Worm (Caenorhabditis elegans) whole organism, L2 larva: ENCODE results near the gene dpy-8.

Experiments used
- F13H6.1 ChIP-seq: sonication (generic microtip); optimal IDR thresholded peaks from 2 replicates; lab custom pipeline; 2016; ENCODE audit warnings: missing genetic modification characterization, missing compliant biosample characterization
- R02D3.7 ChIP-seq: fragments of 150-350 bp; optimal IDR thresholded peaks from 2 replicates; lab custom pipeline; 2014; ENCODE audit warnings: missing biosample characterization, missing genetic modification characterization
- Y55F3AM.14 ChIP-seq: fragments of 200-800 bp; sonication (Bioruptor generic); optimal IDR thresholded peaks from 2 replicates; lab custom pipeline; 2018; ENCODE audit warnings: mild to moderate bottlenecking, missing genetic modification characterization, missing compliant biosample characterization
- ama-1 ChIP-seq: fragments of 150-350 bp; optimal IDR thresholded peaks from 2 replicates; lab custom pipeline; 2018; ENCODE audit warnings: inconsistent platforms
- blmp-1 ChIP-seq: sonication (generic microtip); optimal IDR thresholded peaks from 2 replicates; lab custom pipeline; 2017; ENCODE audit warnings: missing genetic modification characterization, mild to moderate bottlenecking, missing compliant biosample characterization, antibody characterized with exemption, moderate library complexity; ENCODE audit not compliant: insufficient read depth
- ceh-16 ChIP-seq: fragments of 150-350 bp; optimal IDR thresholded peaks from 2 replicates; lab custom pipeline; 2014; ENCODE audit warnings: missing biosample characterization, missing genetic modification characterization
- ceh-82 ChIP-seq: fragments of 150-350 bp; optimal IDR thresholded peaks from 2 replicates; lab custom pipeline; 2014; ENCODE audit warnings: missing biosample characterization, missing genetic modification characterization
- elt-1 ChIP-seq: fragments of 150-350 bp; optimal IDR thresholded peaks from 2 replicates; lab custom pipeline; 2014; ENCODE audit warnings: missing biosample characterization, missing genetic modification characterization
- fos-1 ChIP-seq: fragments of 150-350 bp; optimal IDR thresholded peaks from 2 replicates; lab custom pipeline; 2014; ENCODE audit warnings: missing biosample characterization, missing genetic modification characterization
- gmeb-1 ChIP-seq: fragments of 150-350 bp; optimal IDR thresholded peaks from 2 replicates; lab custom pipeline; 2014; ENCODE audit warnings: missing biosample characterization, missing genetic modification characterization
- lin-11 ChIP-seq: fragments of 150-350 bp; sonication (generic microtip); optimal IDR thresholded peaks from 2 replicates; lab custom pipeline; 2014; ENCODE audit warnings: missing biosample characterization, missing genetic modification characterization, inconsistent platforms, mixed read lengths
- lsy-2 ChIP-seq, 2 experiments: fragments of 150-350 bp in 1 of 2; sonication (generic microtip) in 1 of 2; optimal IDR thresholded peaks; 2 replicates each; lab custom pipeline; 2014 to 2017; ENCODE audit warnings: missing biosample characterization in 2 of 2, missing genetic modification characterization in 2 of 2
- mdl-1 ChIP-seq, 2 experiments: fragments of 150-350 bp in 1 of 2; sonication (generic microtip) in 1 of 2; optimal IDR thresholded peaks; 2 replicates each; lab custom pipeline; 2017; ENCODE audit warnings: missing biosample characterization in 2 of 2, missing genetic modification characterization in 2 of 2
- nhr-10 ChIP-seq: sonication (generic microtip); optimal IDR thresholded peaks from 2 replicates; lab custom pipeline; 2017; ENCODE audit warnings: missing biosample characterization, missing genetic modification characterization
- nhr-11 ChIP-seq: fragments of 150-350 bp; optimal IDR thresholded peaks from 2 replicates; lab custom pipeline; 2014; ENCODE audit warnings: missing biosample characterization, missing genetic modification characterization
- nhr-129 ChIP-seq: fragments of 150-350 bp; optimal IDR thresholded peaks from 2 replicates; lab custom pipeline; 2014; ENCODE audit warnings: missing biosample characterization, missing genetic modification characterization
- nhr-21 ChIP-seq: fragments of 150-350 bp; optimal IDR thresholded peaks from 2 replicates; lab custom pipeline; 2014; ENCODE audit warnings: missing biosample characterization, missing genetic modification characterization
- nhr-23 ChIP-seq: fragments of 150-350 bp; optimal IDR thresholded peaks from 2 replicates; lab custom pipeline; 2014; ENCODE audit warnings: missing biosample characterization, missing genetic modification reagents, missing genetic modification characterization
- nhr-237 ChIP-seq: fragments of 150-350 bp; optimal IDR thresholded peaks from 2 replicates; lab custom pipeline; 2014; ENCODE audit warnings: missing biosample characterization, missing genetic modification characterization
- nhr-25 ChIP-seq: fragments of 150-350 bp; sonication (generic microtip); optimal IDR thresholded peaks from 3 replicates; lab custom pipeline; 2014; ENCODE audit warnings: missing biosample characterization, missing genetic modification characterization
- sem-4 ChIP-seq: fragments of 150-350 bp; optimal IDR thresholded peaks from 2 replicates; lab custom pipeline; 2014; ENCODE audit warnings: missing biosample characterization, missing genetic modification reagents, missing genetic modification characterization
- sma-3 ChIP-seq: sonication (generic microtip); optimal IDR thresholded peaks from 2 replicates; lab custom pipeline; 2016; ENCODE audit warnings: missing genetic modification reagents, missing genetic modification characterization, missing compliant biosample characterization
- sma-9 ChIP-seq, 2 experiments: fragments of 150-350 bp in 1 of 2; sonication (generic microtip) in 1 of 2; optimal IDR thresholded peaks; 2 replicates each; lab custom pipeline; 2014 to 2016; ENCODE audit warnings: missing genetic modification characterization in 2 of 2, mild to moderate bottlenecking in 1 of 2, missing biosample characterization in 1 of 2, missing compliant biosample characterization in 1 of 2, missing genetic modification reagents in 1 of 2, moderate library complexity in 1 of 2
- snpc-4 ChIP-seq: fragments of 150-350 bp; optimal IDR thresholded peaks from 2 replicates; lab custom pipeline; 2014; ENCODE audit warnings: missing biosample characterization, missing genetic modification characterization
- unc-39 ChIP-seq: fragments of 150-350 bp; optimal IDR thresholded peaks from 2 replicates; lab custom pipeline; 2014; ENCODE audit warnings: missing biosample characterization, missing genetic modification characterization
- unc-62 ChIP-seq: fragments of 150-350 bp; optimal IDR thresholded peaks from 2 replicates; lab custom pipeline; 2014; ENCODE audit warnings: missing biosample characterization, missing genetic modification reagents, missing genetic modification characterization
- ztf-1 ChIP-seq: fragments of 200-800 bp; sonication (Bioruptor generic); conservative IDR thresholded peaks from 2 replicates; pipeline ENCODE4 v1.3.6; 2022; ENCODE audit warnings: missing genetic modification characterization, missing compliant biosample characterization

Gene dpy-8

DNA sequence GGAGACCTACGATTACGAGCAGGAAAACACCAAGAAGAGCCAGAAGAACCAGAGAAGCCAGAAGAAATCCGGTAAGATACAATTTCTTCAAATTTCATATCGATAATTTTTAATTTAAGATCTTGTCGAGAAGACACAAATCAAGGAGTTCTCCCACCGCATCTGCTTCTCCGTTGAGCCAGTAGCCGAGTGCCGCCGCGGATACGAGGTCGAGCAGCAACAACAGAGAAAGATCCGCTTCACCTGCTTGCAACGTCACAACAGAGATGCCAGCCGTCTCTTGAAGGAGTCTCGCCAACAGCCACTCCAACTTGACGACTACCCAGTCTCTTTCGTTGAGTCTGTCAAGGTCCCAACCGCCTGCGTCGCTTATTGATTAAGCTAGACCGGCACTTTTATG, 44.6 kb downstream of the dpy-8 start:
- no peak for TF ChIP-seq sma-3
- no peak for TF ChIP-seq Y55F3AM.14
- no peak for TF ChIP-seq unc-62 (GFP tag; lab: Kevin White, UChicago)
- no peak for TF ChIP-seq nhr-23
- no peak for TF ChIP-seq ztf-1 (GFP tag; lab: Robert Waterston, UW)
- TF ChIP-seq F13H6.1, result no peak
- TF ChIP-seq nhr-25 (tag; lab: Kevin White, UChicago), result no peak
- TF ChIP-seq snpc-4 (tag; lab: Kevin White, UChicago), result no peak
- TF ChIP-seq ama-1 (lab: Kevin White, UChicago), result no peak
- no peak for TF ChIP-seq nhr-129
- TF ChIP-seq R02D3.7 (tag; lab: Kevin White, UChicago), result no peak
- TF ChIP-seq nhr-237 (tag; lab: Kevin White, UChicago), result no peak
- no peak for TF ChIP-seq fos-1 (tag; lab: Kevin White, UChicago)
- TF ChIP-seq, all 48 proteins: peak for 0

DNA sequence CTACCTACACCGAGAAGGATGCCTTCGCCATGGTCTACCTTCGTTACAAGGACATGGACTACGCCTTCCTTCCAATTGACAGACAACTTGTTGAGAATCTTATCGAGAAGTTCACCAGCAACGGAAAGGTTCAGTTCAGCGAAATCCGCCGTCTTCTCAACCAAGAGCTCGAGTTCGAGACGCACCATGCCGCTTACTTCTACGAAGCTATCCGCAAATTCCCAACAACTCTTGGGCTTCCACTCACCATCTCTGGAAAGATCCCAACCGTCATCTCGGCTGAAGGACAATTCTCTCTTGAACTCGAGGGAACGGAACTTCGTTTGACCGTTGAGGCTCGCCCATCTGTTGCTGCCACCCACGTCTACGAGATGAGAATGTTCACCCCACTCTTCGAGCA, 46.9 kb downstream of the dpy-8 start:
- no peak for TF ChIP-seq nhr-10
- TF ChIP-seq sem-4 (tag; lab: Kevin White, UChicago), result no peak

DNA sequence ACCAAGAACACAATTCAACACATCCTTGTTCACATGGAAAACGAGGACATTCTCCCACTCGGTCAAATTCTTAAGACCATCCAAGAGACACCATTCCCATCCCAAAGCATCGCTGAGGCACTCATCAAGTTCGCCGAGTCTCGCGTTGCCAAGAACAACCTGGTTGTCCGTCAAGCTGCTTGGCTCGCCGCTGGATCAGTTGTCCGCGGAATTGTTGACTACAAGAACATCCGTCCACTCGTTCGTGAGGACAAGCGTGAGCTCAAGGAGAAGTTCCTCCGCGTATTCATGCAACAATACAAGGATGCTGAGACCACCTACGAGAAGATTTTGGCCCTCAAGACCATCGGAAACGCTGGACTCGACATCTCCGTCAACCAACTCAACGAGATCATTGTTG, 47.9 kb downstream of the dpy-8 start:
- no peak for TF ChIP-seq Y55F3AM.14
- TF ChIP-seq gmeb-1 (tag; lab: Kevin White, UChicago), result no peak
- TF ChIP-seq nhr-129, result no peak
- TF ChIP-seq sma-9 (GFP tag; optimal IDR thresholded peaks at IDR 0.05; lab: Kevin White, UChicago), result no peak
- no peak for TF ChIP-seq sma-9 (tag; optimal IDR thresholded peaks at IDR 0.05; lab: Kevin White, UChicago)
- no peak for TF ChIP-seq snpc-4 (tag; lab: Kevin White, UChicago)
- no peak for TF ChIP-seq mdl-1 (tag; optimal IDR thresholded peaks at IDR 0.05; lab: Kevin White, UChicago)

DNA sequence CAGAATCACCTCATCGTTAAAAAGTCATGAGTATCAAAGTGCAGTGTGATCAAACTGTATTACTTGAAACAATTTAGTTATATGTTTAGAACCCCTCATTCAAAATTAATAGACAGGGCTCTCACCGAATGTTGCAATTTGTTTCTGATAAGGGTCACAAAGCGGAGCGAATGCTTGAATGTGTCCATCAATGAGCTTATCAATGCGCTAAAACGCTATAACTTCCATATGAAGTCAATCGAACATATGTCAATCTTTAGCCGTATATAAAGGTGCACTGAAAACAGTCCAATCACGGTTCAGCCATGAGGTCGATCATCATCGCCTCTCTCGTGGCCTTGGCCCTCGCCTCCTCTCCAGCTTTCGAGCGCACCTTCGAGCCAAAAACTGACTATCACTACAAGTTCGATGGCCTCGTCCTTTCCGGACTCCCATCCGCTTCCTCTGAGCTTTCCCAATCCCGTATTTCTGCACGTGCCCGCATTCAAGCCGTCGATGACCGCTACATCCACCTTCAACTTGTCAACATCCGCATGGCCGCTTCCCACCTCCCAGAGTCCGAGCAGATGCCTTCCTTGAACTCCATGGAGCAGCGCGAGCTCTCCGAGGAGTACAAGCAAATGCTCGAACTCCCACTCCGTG, 49.4 kb downstream of the dpy-8 start, which contains the start of gene vit-2:
vit-2 (plus strand) TSS at position 305 of the 642 bp plus-strand sequence.
- no peak for TF ChIP-seq ceh-16 (tag; lab: Kevin White, UChicago)

DNA sequence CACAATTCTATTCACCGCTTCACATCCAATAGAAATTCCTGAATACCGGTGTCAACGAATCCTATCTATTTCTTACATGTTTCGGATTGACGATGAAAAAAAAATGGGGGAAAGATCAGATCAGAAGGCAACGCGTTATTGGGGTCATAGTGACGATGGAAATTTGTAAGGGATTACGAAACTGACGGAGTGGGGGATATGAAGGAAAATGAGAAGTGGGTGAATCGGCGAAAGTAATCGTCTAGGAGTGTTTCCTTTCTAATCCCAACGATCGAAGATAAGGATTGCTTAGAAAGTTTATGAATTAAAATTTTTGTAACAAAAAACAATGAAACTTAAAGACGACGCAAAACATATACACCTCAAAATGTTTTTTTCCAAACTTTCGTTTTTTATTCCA, 51.3 kb downstream of the dpy-8 start:
- TF ChIP-seq R02D3.7 (tag; lab: Kevin White, UChicago) (no peak), nhr-21 (tag; lab: Kevin White, UChicago) (peak; percentile 29), lin-11 (tag; lab: Kevin White, UChicago) (no peak), elt-1 (peak; percentile 23), blmp-1 (tag; lab: Kevin White, UChicago) (peak; percentile 39), unc-39 (no peak), nhr-237 (tag; lab: Kevin White, UChicago) (no peak), nhr-11 (no peak), lsy-2 (tag; optimal IDR thresholded peaks at IDR 0.05; lab: Kevin White, UChicago) (no peak), ceh-16 (tag; lab: Kevin White, UChicago) (no peak), ceh-82 (no peak)
